Worm (Caenorhabditis elegans) whole organism, L2 larva: ENCODE measurements around the gene F16G10.14.

Source experiments
- F13H6.1 ChIP-seq: sonication (generic microtip); optimal IDR thresholded peaks from 2 replicates; lab custom pipeline; 2016; ENCODE audit warnings: missing genetic modification characterization, missing compliant biosample characterization
- alr-1 ChIP-seq: fragments of 150-350 bp; optimal IDR thresholded peaks from 2 replicates; lab custom pipeline; 2014; ENCODE audit warnings: missing biosample characterization, missing genetic modification characterization
- lsy-2 ChIP-seq, 2 experiments: fragments of 150-350 bp in 1 of 2; sonication (generic microtip) in 1 of 2; optimal IDR thresholded peaks; 2 replicates each; lab custom pipeline; 2014 to 2017; ENCODE audit warnings: missing biosample characterization in 2 of 2, missing genetic modification characterization in 2 of 2
- sem-4 ChIP-seq: fragments of 150-350 bp; optimal IDR thresholded peaks from 2 replicates; lab custom pipeline; 2014; ENCODE audit warnings: missing biosample characterization, missing genetic modification reagents, missing genetic modification characterization
- unc-62 ChIP-seq: fragments of 150-350 bp; optimal IDR thresholded peaks from 2 replicates; lab custom pipeline; 2014; ENCODE audit warnings: missing biosample characterization, missing genetic modification reagents, missing genetic modification characterization
- ztf-11 ChIP-seq: sonication (generic microtip); optimal IDR thresholded peaks from 2 replicates; lab custom pipeline; 2017; ENCODE audit warnings: missing biosample characterization, missing genetic modification characterization

DNA sequence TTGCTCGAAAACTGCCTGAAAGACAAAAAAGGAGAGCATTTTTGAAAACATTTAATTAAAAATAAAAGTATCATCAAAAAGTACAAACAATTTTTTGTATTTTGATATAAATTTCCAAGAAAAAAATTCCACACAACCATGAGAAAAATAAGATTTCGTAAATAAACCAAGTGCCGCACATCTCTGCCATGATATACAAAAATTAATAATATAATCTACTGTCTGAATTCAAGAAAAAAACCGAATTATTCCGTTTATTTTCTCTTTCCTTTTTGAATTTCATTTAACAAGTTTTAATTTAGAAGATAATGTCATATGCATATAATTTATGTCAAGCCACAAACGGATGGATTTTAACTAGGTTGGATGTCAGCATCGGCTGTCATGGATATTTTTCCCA is 23.1 kb upstream of the F16G10.14 start, which contains the start of gene F42G2.2:
- TF ChIP-seq sem-4 (no peak), F13H6.1 (tag; lab: Kevin White, UChicago) (no peak), lsy-2 (tag; optimal IDR thresholded peaks at IDR 0.05; lab: Kevin White, UChicago) (no peak), alr-1 (tag; lab: Kevin White, UChicago) (no peak), ztf-11 (tag; lab: Kevin White, UChicago) (no peak), unc-62 (GFP tag; lab: Kevin White, UChicago) (no peak)
